Worm (Caenorhabditis elegans): ENCODE measurements around the gene tub-1.

ce11 chrII:8126617-8127016, 30.1 kb downstream of the tub-1 start:
- TF ChIP-seq nhr-76 (tag; optimal IDR thresholded peaks at IDR 0.05) (no peak), unc-39 (tag; optimal IDR thresholded peaks at IDR 0.05) (no peak), unc-62 (GFP tag; optimal IDR thresholded peaks at IDR 0.05) (no peak), nhr-28 (tag; optimal IDR thresholded peaks at IDR 0.05) (no peak)
